Comparison of ENCODE assay signal across 1 fruit fly cellular context in the genomic region with DNA sequence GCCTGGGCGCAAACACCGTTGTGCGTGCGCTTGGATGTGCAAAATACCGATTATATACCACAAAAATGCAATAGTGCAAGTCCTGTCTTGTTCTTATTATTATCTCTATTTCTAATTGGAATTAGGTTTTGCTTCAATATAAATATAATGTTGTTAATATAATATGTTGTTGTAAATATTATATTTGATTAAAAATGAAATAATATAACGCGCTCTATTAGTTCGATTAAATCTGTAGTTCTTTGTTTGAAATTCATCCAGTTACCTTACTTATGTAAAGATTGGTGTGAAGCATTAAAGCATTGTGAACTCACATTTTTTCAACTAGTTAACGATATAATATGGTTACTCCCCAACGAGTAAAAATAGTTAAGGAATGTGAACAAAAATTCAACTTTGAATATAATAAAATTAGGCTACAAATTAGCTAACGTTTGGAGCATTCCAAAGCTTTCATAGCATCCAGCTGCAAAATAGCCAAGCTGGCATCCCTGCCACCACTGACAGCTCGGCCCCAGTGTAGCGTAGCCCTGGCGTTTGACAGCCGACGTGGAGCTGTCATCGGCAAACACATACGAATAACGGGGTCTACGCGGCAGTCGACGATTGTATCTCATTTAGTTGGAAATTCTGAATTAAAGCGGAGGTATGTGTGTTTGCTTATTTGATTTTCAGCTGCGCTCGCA.
TF ChIP-seq lines count a peak whose summit lies in the region.

A gene (minus strand): TSS at position 51 of the 686 bp plus-strand sequence.
A gene (plus strand): TSS at position 509 of the 686 bp plus-strand sequence.

TF ChIP-seq in whole organism, embryonic, 481 proteins besides CTCF, POLR2A, EP300 and RAD21 (continued from another document and continues in another):
- TF ChIP-seq mam (GFP tag; optimal IDR thresholded peaks at IDR 0.05; lab: Kevin White, UChicago), result peak; percentile 37
- TF ChIP-seq Taf1 (GFP tag; IDR thresholded peaks at IDR 0.05; lab: Robert Waterston, UW), result no peak
- no peak for TF ChIP-seq CG6654 (GFP tag; optimal IDR thresholded peaks at IDR 0.05; lab: Kevin White, UChicago)
- TF ChIP-seq CG13296 (GFP tag; optimal IDR thresholded peaks at IDR 0.05; lab: Kevin White, UChicago), result peak; percentile 35
- TF ChIP-seq Opbp (GFP tag; IDR thresholded peaks at IDR 0.05; lab: Robert Waterston, UW; ENCODE audit: partially characterized antibody), result no peak; the same call in 2 of the 3 replicates
- TF ChIP-seq Camta (GFP tag; optimal IDR thresholded peaks at IDR 0.05; lab: Kevin White, UChicago), result no peak
- TF ChIP-seq Eip74EF (GFP tag; optimal IDR thresholded peaks at IDR 0.05; lab: Kevin White, UChicago), result no peak
- peak; percentile 16 for TF ChIP-seq Sin3A (optimal IDR thresholded peaks at IDR 0.05; lab: Kevin White, UChicago)
- TF ChIP-seq ewg (GFP tag; optimal IDR thresholded peaks at IDR 0.05; lab: Kevin White, UChicago), result peak; percentile 11
- TF ChIP-seq zfh1 (GFP tag; IDR thresholded peaks at IDR 0.05; lab: Robert Waterston, UW), result peak; percentile 33; the same call in 1 of the 3 replicates
- no peak for TF ChIP-seq CG8924 (tag; optimal IDR thresholded peaks at IDR 0.05; lab: Kevin White, UChicago)
- TF ChIP-seq al (GFP tag; IDR thresholded peaks at IDR 0.05; lab: Robert Waterston, UW), result no peak
- TF ChIP-seq CG4424 (GFP tag; optimal IDR thresholded peaks at IDR 0.05; lab: Kevin White, UChicago), result no peak
- TF ChIP-seq CG30020 (tag; optimal IDR thresholded peaks at IDR 0.05; lab: Kevin White, UChicago), result peak; percentile 28
- no peak for TF ChIP-seq CG8944 (GFP tag; optimal IDR thresholded peaks at IDR 0.05; lab: Kevin White, UChicago)
- TF ChIP-seq wek (GFP tag; optimal IDR thresholded peaks at IDR 0.05; lab: Kevin White, UChicago), result no peak
- TF ChIP-seq CG1602 (GFP tag; optimal IDR thresholded peaks at IDR 0.05; lab: Kevin White, UChicago), result no peak
- no peak for TF ChIP-seq CG3838 (GFP tag; optimal IDR thresholded peaks at IDR 0.05; lab: Kevin White, UChicago)
- TF ChIP-seq D19A (tag; optimal IDR thresholded peaks at IDR 0.05; lab: Kevin White, UChicago), result no peak
- peak; percentile 1 for TF ChIP-seq Fer3 (tag; optimal IDR thresholded peaks at IDR 0.05; lab: Kevin White, UChicago)
- no peak for TF ChIP-seq ase (GFP tag; IDR thresholded peaks at IDR 0.05; lab: Robert Waterston, UW)
- no peak for TF ChIP-seq dati (GFP tag; IDR thresholded peaks at IDR 0.05; lab: Robert Waterston, UW)
- no peak for TF ChIP-seq CG6689 (GFP tag; IDR thresholded peaks at IDR 0.05; lab: Robert Waterston, UW)
- TF ChIP-seq otp (GFP tag; IDR thresholded peaks at IDR 0.05; lab: Robert Waterston, UW), result no peak
- TF ChIP-seq Oaz (GFP tag; IDR thresholded peaks at IDR 0.05; lab: Robert Waterston, UW), result no peak
- TF ChIP-seq disco-r (GFP tag; optimal IDR thresholded peaks at IDR 0.05; lab: Kevin White, UChicago), result no peak
- no peak for TF ChIP-seq Abd-B (GFP tag; optimal IDR thresholded peaks at IDR 0.05; lab: Kevin White, UChicago)
- TF ChIP-seq knrl (GFP tag; IDR thresholded peaks at IDR 0.05; lab: Robert Waterston, UW; ENCODE audit: partially characterized antibody), result no peak
- TF ChIP-seq CG2202 (tag; optimal IDR thresholded peaks at IDR 0.05; lab: Kevin White, UChicago), result no peak
- no peak for TF ChIP-seq trh (GFP tag; optimal IDR thresholded peaks at IDR 0.05; lab: Kevin White, UChicago)
- TF ChIP-seq CG18262 (tag; optimal IDR thresholded peaks at IDR 0.05; lab: Kevin White, UChicago), result no peak
- TF ChIP-seq Drgx (GFP tag; IDR thresholded peaks at IDR 0.05; lab: Robert Waterston, UW), result no peak
- peak; percentile 0 for TF ChIP-seq CrebB (tag; optimal IDR thresholded peaks at IDR 0.05; lab: Kevin White, UChicago)
- peak; percentile 26 for TF ChIP-seq mirr (GFP tag; optimal IDR thresholded peaks at IDR 0.05; lab: Kevin White, UChicago)
- no peak for TF ChIP-seq CG14965 (GFP tag; optimal IDR thresholded peaks at IDR 0.05; lab: Kevin White, UChicago; ENCODE audit: borderline replicate concordance)
- TF ChIP-seq CG1024 (GFP tag; IDR thresholded peaks at IDR 0.05; lab: Robert Waterston, UW), result no peak
- no peak for TF ChIP-seq CG18476 (GFP tag; optimal IDR thresholded peaks at IDR 0.05; lab: Kevin White, UChicago)
- no peak for TF ChIP-seq Xrp1 (GFP tag; IDR thresholded peaks at IDR 0.05; lab: Robert Waterston, UW)
- no peak for TF ChIP-seq ash1 (GFP tag; optimal IDR thresholded peaks at IDR 0.05; lab: Kevin White, UChicago)
- TF ChIP-seq CG15073 (GFP tag; optimal IDR thresholded peaks at IDR 0.05; lab: Kevin White, UChicago), result no peak
- no peak for TF ChIP-seq seq (GFP tag; IDR thresholded peaks at IDR 0.05; lab: Robert Waterston, UW)
- no peak for TF ChIP-seq sima (GFP tag; optimal IDR thresholded peaks at IDR 0.05; lab: Kevin White, UChicago)
- no peak for TF ChIP-seq pum (GFP tag; optimal IDR thresholded peaks at IDR 0.05; lab: Kevin White, UChicago)
- no peak for TF ChIP-seq eyg (GFP tag; optimal IDR thresholded peaks at IDR 0.05; lab: Kevin White, UChicago)
- TF ChIP-seq Trl (optimal IDR thresholded peaks at IDR 0.05; lab: Kevin White, UChicago), result no peak
- peak; percentile 18 for TF ChIP-seq Trl (GFP tag; optimal IDR thresholded peaks at IDR 0.05; lab: Kevin White, UChicago)
- no peak for TF ChIP-seq tin (GFP tag; optimal IDR thresholded peaks at IDR 0.05; lab: Kevin White, UChicago)
- no peak; the same call in 1 of the 2 replicates for TF ChIP-seq lmd (GFP tag; IDR thresholded peaks at IDR 0.05; lab: Robert Waterston, UW)
- TF ChIP-seq luna (GFP tag; optimal IDR thresholded peaks at IDR 0.05; lab: Kevin White, UChicago), result no peak
- TF ChIP-seq Dref (GFP tag; IDR thresholded peaks at IDR 0.05; lab: Robert Waterston, UW), result peak; percentile 50
- TF ChIP-seq NC2β (GFP tag; optimal IDR thresholded peaks at IDR 0.05; lab: Kevin White, UChicago), result peak; percentile 53
- peak; percentile 75 for TF ChIP-seq HmgZ (tag; optimal IDR thresholded peaks at IDR 0.05; lab: Kevin White, UChicago)
- TF ChIP-seq CG12104 (GFP tag; optimal IDR thresholded peaks at IDR 0.05; lab: Kevin White, UChicago), result no peak
- TF ChIP-seq Deaf1 (tag; optimal IDR thresholded peaks at IDR 0.05; lab: Kevin White, UChicago), result peak; percentile 91
- TF ChIP-seq cato (GFP tag; optimal IDR thresholded peaks at IDR 0.05; lab: Kevin White, UChicago; ENCODE audit: borderline replicate concordance), result no peak
- TF ChIP-seq CG8281 (tag; optimal IDR thresholded peaks at IDR 0.05; lab: Kevin White, UChicago), result no peak
- peak; percentile 33 for TF ChIP-seq nmo (GFP tag; optimal IDR thresholded peaks at IDR 0.05; lab: Kevin White, UChicago)
- TF ChIP-seq B-H1 (GFP tag; IDR thresholded peaks at IDR 0.05; lab: Robert Waterston, UW), result no peak
- TF ChIP-seq CG7556 (GFP tag; optimal IDR thresholded peaks at IDR 0.05; lab: Kevin White, UChicago), result no peak
- TF ChIP-seq CG17829 (tag; optimal IDR thresholded peaks at IDR 0.05; lab: Kevin White, UChicago), result peak; percentile 49
- no peak for TF ChIP-seq NK7.1 (GFP tag; optimal IDR thresholded peaks at IDR 0.05; lab: Kevin White, UChicago)
- TF ChIP-seq Gsc (GFP tag; IDR thresholded peaks at IDR 0.05; lab: Robert Waterston, UW), result no peak
- TF ChIP-seq sc (optimal IDR thresholded peaks at IDR 0.05; lab: Kevin White, UChicago), result no peak
- TF ChIP-seq sc (GFP tag; optimal IDR thresholded peaks at IDR 0.05; lab: Kevin White, UChicago), result no peak
- TF ChIP-seq CG4617 (GFP tag; optimal IDR thresholded peaks at IDR 0.05; lab: Kevin White, UChicago; ENCODE audit: borderline replicate concordance), result peak; percentile 32
- TF ChIP-seq HLHmδ (GFP tag; optimal IDR thresholded peaks at IDR 0.05; lab: Kevin White, UChicago), result peak; percentile 85
- TF ChIP-seq CG6791 (GFP tag; IDR thresholded peaks at IDR 0.05; lab: Robert Waterston, UW; ENCODE audit: partially characterized antibody), result 0 out of 3 replicates have a peak, but pooled peaks have one; percentile 22
- peak; percentile 33; the same call in 1 of the 2 replicates for TF ChIP-seq E2f2 (GFP tag; IDR thresholded peaks at IDR 0.05; lab: Robert Waterston, UW)
- peak; percentile 44 for TF ChIP-seq sug (tag; optimal IDR thresholded peaks at IDR 0.05; lab: Kevin White, UChicago)
- TF ChIP-seq grau (tag; optimal IDR thresholded peaks at IDR 0.05; lab: Kevin White, UChicago), result peak; percentile 28
- TF ChIP-seq mld (GFP tag; IDR thresholded peaks at IDR 0.05; lab: Robert Waterston, UW; ENCODE audit: partially characterized antibody), result no peak
- TF ChIP-seq HLH3B (GFP tag; IDR thresholded peaks at IDR 0.05; lab: Robert Waterston, UW), result no peak
- TF ChIP-seq gem (tag; optimal IDR thresholded peaks at IDR 0.05; lab: Kevin White, UChicago), result no peak
- no peak for TF ChIP-seq aop (GFP tag; IDR thresholded peaks at IDR 0.05; lab: Robert Waterston, UW)
- no peak for TF ChIP-seq Sox102F (GFP tag; optimal IDR thresholded peaks at IDR 0.05; lab: Kevin White, UChicago)
- TF ChIP-seq Nf-YC (tag; optimal IDR thresholded peaks at IDR 0.05; lab: Kevin White, UChicago), result peak; percentile 39
- TF ChIP-seq pfk (GFP tag; optimal IDR thresholded peaks at IDR 0.05; lab: Kevin White, UChicago), result peak; percentile 13
- TF ChIP-seq jing (GFP tag; optimal IDR thresholded peaks at IDR 0.05; lab: Kevin White, UChicago), result no peak
- TF ChIP-seq Kr (GFP tag; optimal IDR thresholded peaks at IDR 0.05; lab: Kevin White, UChicago), result no peak
- TF ChIP-seq abd-A (tag; optimal IDR thresholded peaks at IDR 0.05; lab: Kevin White, UChicago), result no peak
- peak; percentile 34 for TF ChIP-seq Max (GFP tag; optimal IDR thresholded peaks at IDR 0.05; lab: Kevin White, UChicago)
- TF ChIP-seq CG13624 (GFP tag; optimal IDR thresholded peaks at IDR 0.05; lab: Kevin White, UChicago), result peak; percentile 22
- TF ChIP-seq CG9817 (tag; optimal IDR thresholded peaks at IDR 0.05; lab: Kevin White, UChicago), result peak; percentile 29
- TF ChIP-seq CG12391 (tag; optimal IDR thresholded peaks at IDR 0.05; lab: Kevin White, UChicago), result peak; percentile 45
- TF ChIP-seq CG11696 (GFP tag; IDR thresholded peaks at IDR 0.05; lab: Robert Waterston, UW), result no peak
- TF ChIP-seq CG4707 (GFP tag; optimal IDR thresholded peaks at IDR 0.05; lab: Kevin White, UChicago), result no peak
- no peak for TF ChIP-seq CG30403 (GFP tag; optimal IDR thresholded peaks at IDR 0.05; lab: Kevin White, UChicago)
- no peak for TF ChIP-seq CG17912 (GFP tag; optimal IDR thresholded peaks at IDR 0.05; lab: Kevin White, UChicago)
- no peak for TF ChIP-seq Ssrp (tag; optimal IDR thresholded peaks at IDR 0.05; lab: Kevin White, UChicago)
- TF ChIP-seq CG12299 (tag; optimal IDR thresholded peaks at IDR 0.05; lab: Kevin White, UChicago), result no peak
- TF ChIP-seq CG7963 (GFP tag; IDR thresholded peaks at IDR 0.05; lab: Robert Waterston, UW; ENCODE audit: partially characterized antibody), result no peak
- no peak for TF ChIP-seq scrt (GFP tag; optimal IDR thresholded peaks at IDR 0.05; lab: Kevin White, UChicago)
- TF ChIP-seq CG33557 (GFP tag; optimal IDR thresholded peaks at IDR 0.05; lab: Kevin White, UChicago), result no peak
- no peak for TF ChIP-seq CG7372 (GFP tag; IDR thresholded peaks at IDR 0.05; lab: Robert Waterston, UW)
- peak; percentile 84 for TF ChIP-seq sd (tag; optimal IDR thresholded peaks at IDR 0.05; lab: Kevin White, UChicago)
- no peak for TF ChIP-seq CG3163 (GFP tag; optimal IDR thresholded peaks at IDR 0.05; lab: Kevin White, UChicago)
- no peak for TF ChIP-seq CG8765 (GFP tag; IDR thresholded peaks at IDR 0.05; lab: Robert Waterston, UW)
- TF ChIP-seq Med (GFP tag; lab: Kevin White, UChicago), result peak; percentile 88
- TF ChIP-seq CG14710 (tag; optimal IDR thresholded peaks at IDR 0.05; lab: Kevin White, UChicago), result peak; percentile 60
- 0 out of 2 replicates have a peak, but pooled peaks have one; percentile 12 for TF ChIP-seq sisA (GFP tag; IDR thresholded peaks at IDR 0.05; lab: Robert Waterston, UW)
- no peak for TF ChIP-seq nau (GFP tag; optimal IDR thresholded peaks at IDR 0.05; lab: Kevin White, UChicago)
- TF ChIP-seq ttk (GFP tag; IDR thresholded peaks at IDR 0.05; lab: Robert Waterston, UW), result no peak
- TF ChIP-seq Doc2 (GFP tag; IDR thresholded peaks at IDR 0.05; lab: Robert Waterston, UW), result no peak
- TF ChIP-seq Spps (tag; optimal IDR thresholded peaks at IDR 0.05; lab: Kevin White, UChicago), result no peak
- TF ChIP-seq CG2875 (GFP tag; optimal IDR thresholded peaks at IDR 0.05; lab: Kevin White, UChicago), result no peak
- TF ChIP-seq Gug (GFP tag; IDR thresholded peaks at IDR 0.05; lab: Robert Waterston, UW), result no peak
- TF ChIP-seq CG10543 (GFP tag; optimal IDR thresholded peaks at IDR 0.05; lab: Kevin White, UChicago), result no peak
- 0 out of 2 replicates have a peak, but pooled peaks have one; percentile 32 for TF ChIP-seq CG31441 (GFP tag; IDR thresholded peaks at IDR 0.05; lab: Robert Waterston, UW)
- TF ChIP-seq CG32532 (GFP tag; IDR thresholded peaks at IDR 0.05; lab: Robert Waterston, UW), result peak; percentile 60
- peak; percentile 46 for TF ChIP-seq CG11247 (GFP tag; IDR thresholded peaks at IDR 0.05; lab: Robert Waterston, UW)
- TF ChIP-seq Mad (GFP tag; optimal IDR thresholded peaks at IDR 0.05; lab: Kevin White, UChicago), result peak; percentile 9
- TF ChIP-seq Dip3 (GFP tag; optimal IDR thresholded peaks at IDR 0.05; lab: Kevin White, UChicago), result no peak
- no peak for TF ChIP-seq CG12219 (GFP tag; optimal IDR thresholded peaks at IDR 0.05; lab: Kevin White, UChicago)
- no peak for TF ChIP-seq CG6765 (GFP tag; optimal IDR thresholded peaks at IDR 0.05; lab: Kevin White, UChicago)
- no peak for TF ChIP-seq exex (tag; optimal IDR thresholded peaks at IDR 0.05; lab: Kevin White, UChicago)
- no peak for TF ChIP-seq fru (optimal IDR thresholded peaks at IDR 0.05; lab: Kevin White, UChicago)
- no peak for TF ChIP-seq CG6272 (GFP tag; IDR thresholded peaks at IDR 0.05; lab: Robert Waterston, UW)
- no peak for TF ChIP-seq CkIIα-i1 (GFP tag; IDR thresholded peaks at IDR 0.05; lab: Robert Waterston, UW)
- TF ChIP-seq Fer1 (GFP tag; optimal IDR thresholded peaks at IDR 0.05; lab: Kevin White, UChicago), result no peak
- TF ChIP-seq CG3847 (GFP tag; IDR thresholded peaks at IDR 0.05; lab: Robert Waterston, UW), result peak; percentile 22; the same call in 1 of the 2 replicates
- TF ChIP-seq so (GFP tag; IDR thresholded peaks at IDR 0.05; lab: Robert Waterston, UW), result 0 out of 3 replicates have a peak, but pooled peaks have one; percentile 44
- TF ChIP-seq trem (tag; optimal IDR thresholded peaks at IDR 0.05; lab: Kevin White, UChicago), result peak; percentile 30
- no peak for TF ChIP-seq Doc3 (GFP tag; IDR thresholded peaks at IDR 0.05; lab: Robert Waterston, UW; ENCODE audit: partially characterized antibody)
- TF ChIP-seq CG9876 (GFP tag; optimal IDR thresholded peaks at IDR 0.05; lab: Kevin White, UChicago), result no peak
- TF ChIP-seq Jarid2 (GFP tag; optimal IDR thresholded peaks at IDR 0.05; lab: Kevin White, UChicago), result no peak
- no peak for TF ChIP-seq cad (GFP tag; optimal IDR thresholded peaks at IDR 0.05; lab: Kevin White, UChicago)
